Fruit fly (Drosophila melanogaster) whole organism, embryonic: ENCODE results near the gene saturn.

Source experiments
- Asciz ChIP-seq: fragments of 200-800 bp; sonication (Bioruptor generic); optimal IDR thresholded peaks from 2 replicates; lab custom pipeline; 2017; ENCODE audit warnings: missing biosample characterization, mild to moderate bottlenecking, missing genetic modification characterization, missing genetic modification reagents
- Atf-2 ChIP-seq: fragments of 200-800 bp; sonication (Bioruptor generic); optimal IDR thresholded peaks from 2 replicates; lab custom pipeline; 2016; ENCODE audit warnings: missing biosample characterization, missing genetic modification characterization
- Atf3 ChIP-seq: fragments of 200-800 bp; sonication (Bioruptor generic); optimal IDR thresholded peaks from 3 replicates; lab custom pipeline; 2016; ENCODE audit warnings: missing biosample characterization, missing genetic modification characterization
- Awh ChIP-seq: fragments of 200-800 bp; sonication (Bioruptor generic); IDR thresholded peaks from 2 replicates; pipeline ENCODE4, ENCODE4 v1.3.6; 2022; ENCODE audit warnings: missing biosample characterization, missing genetic modification characterization
- BtbVII ChIP-seq: fragments of 200-800 bp; sonication (Bioruptor generic); optimal IDR thresholded peaks from 3 replicates; lab custom pipeline; 2017; ENCODE audit warnings: missing biosample characterization, mild to moderate bottlenecking, missing genetic modification characterization
- CG10147 ChIP-seq: fragments of 200-800 bp; sonication (Bioruptor generic); optimal IDR thresholded peaks from 2 replicates; lab custom pipeline; 2019; ENCODE audit warnings: missing biosample characterization, mild to moderate bottlenecking, missing genetic modification characterization, moderate library complexity
- CG12659 ChIP-seq: fragments of 200-800 bp; sonication (Bioruptor generic); optimal IDR thresholded peaks from 3 replicates; lab custom pipeline; 2017; ENCODE audit warnings: mild to moderate bottlenecking, missing biosample characterization, missing genetic modification reagents, missing genetic modification characterization
- CG14441 ChIP-seq: fragments of 200-800 bp; sonication (Bioruptor generic); IDR thresholded peaks from 2 replicates; pipeline ENCODE4 v1.3.6; 2022; ENCODE audit warnings: missing biosample characterization, missing genetic modification characterization
- CG15011 ChIP-seq: fragments of 200-800 bp; sonication (Bioruptor generic); optimal IDR thresholded peaks from 3 replicates; lab custom pipeline; 2018; ENCODE audit warnings: missing biosample characterization, mild to moderate bottlenecking, missing genetic modification characterization
- CG17186 ChIP-seq: fragments of 200-800 bp; sonication (Bioruptor generic); optimal IDR thresholded peaks from 3 replicates; lab custom pipeline; 2017; ENCODE audit warnings: missing biosample characterization, missing genetic modification reagents, missing genetic modification characterization
- CG17612 ChIP-seq: fragments of 200-800 bp; sonication (Bioruptor generic); IDR thresholded peaks from 2 replicates; pipeline ENCODE4 v1.3.6; 2022; ENCODE audit warnings: missing biosample characterization, missing genetic modification characterization
- CG1832 ChIP-seq: fragments of 200-800 bp; sonication (Bioruptor generic); optimal IDR thresholded peaks from 2 replicates; lab custom pipeline; 2017; ENCODE audit warnings: missing biosample characterization, mild to moderate bottlenecking, missing genetic modification characterization, inconsistent platforms
- CG2116 ChIP-seq: fragments of 200-800 bp; sonication (Bioruptor generic); optimal IDR thresholded peaks from 3 replicates; lab custom pipeline; 2018; ENCODE audit warnings: missing biosample characterization, mild to moderate bottlenecking, missing genetic modification characterization
- CG2875 ChIP-seq: fragments of 200-800 bp; sonication (Bioruptor generic); optimal IDR thresholded peaks from 2 replicates; lab custom pipeline; 2017; ENCODE audit warnings: missing biosample characterization, mild to moderate bottlenecking, missing genetic modification characterization, missing genetic modification reagents
- CG34376 ChIP-seq: fragments of 200-800 bp; sonication (Bioruptor generic); optimal IDR thresholded peaks from 2 replicates; lab custom pipeline; 2018; ENCODE audit warnings: missing biosample characterization, mild to moderate bottlenecking, missing genetic modification characterization
- CG4360 ChIP-seq: fragments of 200-800 bp; sonication (Bioruptor generic); IDR thresholded peaks from 2 replicates; pipeline ENCODE4 v1.3.6; 2022; ENCODE audit warnings: missing biosample characterization, missing genetic modification characterization
- CG4707 ChIP-seq: fragments of 200-800 bp; sonication (Bioruptor generic); optimal IDR thresholded peaks from 2 replicates; lab custom pipeline; 2018; ENCODE audit warnings: missing biosample characterization, mild to moderate bottlenecking, missing genetic modification characterization, moderate library complexity
- CG5953 ChIP-seq: fragments of 200-800 bp; sonication (Bioruptor generic); IDR thresholded peaks from 2 replicates; pipeline ENCODE4 v1.3.6; 2022; ENCODE audit warnings: missing biosample characterization, missing genetic modification characterization
- CG6254 ChIP-seq: fragments of 200-800 bp; sonication (Bioruptor generic); optimal IDR thresholded peaks from 3 replicates; lab custom pipeline; 2017; ENCODE audit warnings: mild to moderate bottlenecking, missing biosample characterization, missing genetic modification reagents, missing genetic modification characterization
- CG8924 ChIP-seq: fragments of 200-800 bp; optimal IDR thresholded peaks from 3 replicates; lab custom pipeline; 2019; ENCODE audit warnings: missing biosample characterization, mild to moderate bottlenecking, missing genetic modification characterization, moderate library complexity
- CG9609 ChIP-seq: fragments of 200-800 bp; sonication (Bioruptor generic); optimal IDR thresholded peaks from 3 replicates; lab custom pipeline; 2016; ENCODE audit warnings: missing biosample characterization, missing genetic modification characterization
- CG9932 ChIP-seq: fragments of 200-800 bp; sonication (Bioruptor generic); IDR thresholded peaks from 2 replicates; pipeline ENCODE4 v1.3.6; 2022; ENCODE audit warnings: missing biosample characterization, missing genetic modification characterization
- CrebB ChIP-seq: fragments of 200-800 bp; sonication (Bioruptor generic); optimal IDR thresholded peaks from 3 replicates; lab custom pipeline; 2018; ENCODE audit warnings: missing biosample characterization, mild to moderate bottlenecking, missing genetic modification characterization
- D19A ChIP-seq: fragments of 200-800 bp; optimal IDR thresholded peaks from 3 replicates; lab custom pipeline; 2019; ENCODE audit warnings: missing biosample characterization, mild to moderate bottlenecking, missing genetic modification characterization, moderate library complexity
- Dek ChIP-seq: fragments of 200-800 bp; sonication (Bioruptor generic); optimal IDR thresholded peaks from 3 replicates; lab custom pipeline; 2019; ENCODE audit warnings: missing biosample characterization, mild to moderate bottlenecking, missing genetic modification characterization, moderate library complexity
- Dp ChIP-seq: fragments of 200-800 bp; sonication (Bioruptor generic); optimal IDR thresholded peaks from 2 replicates; lab custom pipeline; 2018; ENCODE audit warnings: missing biosample characterization, mild to moderate bottlenecking, missing genetic modification characterization, moderate library complexity
- Fer3 ChIP-seq: fragments of 200-800 bp; sonication (Bioruptor generic); optimal IDR thresholded peaks from 2 replicates; lab custom pipeline; 2018; ENCODE audit warnings: missing biosample characterization, mild to moderate bottlenecking, missing genetic modification characterization, moderate library complexity
- Hmr ChIP-seq: fragments of 200-800 bp; sonication (Bioruptor generic); optimal IDR thresholded peaks from 3 replicates; lab custom pipeline; 2017; ENCODE audit warnings: mild to moderate bottlenecking, missing biosample characterization, missing genetic modification reagents, missing genetic modification characterization
- Hr78 ChIP-seq, 2 experiments: fragments of 200-800 bp in 1 of 2; fragments of >200 bp in 1 of 2; sonication (Bioruptor generic) in 1 of 2; optimal IDR thresholded peaks; 2 replicates each; lab custom pipeline; 2017 to 2019; ENCODE audit warnings: missing biosample characterization in 2 of 2, missing genetic modification characterization in 2 of 2, mild to moderate bottlenecking in 1 of 2, moderate library complexity in 1 of 2
- Meics ChIP-seq: fragments of 200-800 bp; sonication (Bioruptor generic); optimal IDR thresholded peaks from 2 replicates; lab custom pipeline; 2017; ENCODE audit warnings: missing biosample characterization, mild to moderate bottlenecking, missing genetic modification characterization
- NC2β ChIP-seq: fragments of 200-800 bp; sonication (Bioruptor generic); optimal IDR thresholded peaks from 2 replicates; lab custom pipeline; 2016; ENCODE audit warnings: missing biosample characterization, missing genetic modification characterization
- Oli ChIP-seq: fragments of 200-800 bp; sonication (Bioruptor generic); optimal IDR thresholded peaks from 2 replicates; lab custom pipeline; 2018; ENCODE audit warnings: missing biosample characterization, mild to moderate bottlenecking, missing genetic modification characterization, moderate library complexity
- Optix ChIP-seq: fragments of 200-800 bp; sonication (Bioruptor generic); IDR thresholded peaks from 3 replicates; pipeline ENCODE4 v1.3.6; 2022; ENCODE audit warnings: missing biosample characterization, missing genetic modification characterization
- Sin3A ChIP-seq: fragments of >200 bp; optimal IDR thresholded peaks from 2 replicates; lab custom pipeline; 2018
- Sox100B ChIP-seq: fragments of 200-800 bp; sonication (Bioruptor generic); optimal IDR thresholded peaks from 3 replicates; lab custom pipeline; 2018; ENCODE audit warnings: missing biosample characterization, mild to moderate bottlenecking, missing genetic modification characterization
- YL-1 ChIP-seq: fragments of 200-800 bp; sonication (Bioruptor generic); optimal IDR thresholded peaks from 3 replicates; lab custom pipeline; 2017; ENCODE audit warnings: missing biosample characterization, mild to moderate bottlenecking, missing genetic modification characterization
- bbx ChIP-seq: fragments of 200-800 bp; sonication (Bioruptor generic); IDR thresholded peaks from 2 replicates; pipeline ENCODE4 v1.3.6; 2022; ENCODE audit warnings: missing biosample characterization, missing genetic modification characterization; ENCODE audit not compliant: partially characterized antibody
- cad ChIP-seq: fragments of >200 bp; optimal IDR thresholded peaks from 2 replicates; lab custom pipeline; 2017; ENCODE audit warnings: missing biosample characterization, missing genetic modification characterization
- caup ChIP-seq: fragments of 200-800 bp; sonication (Bioruptor generic); optimal IDR thresholded peaks from 3 replicates; lab custom pipeline; 2017; ENCODE audit warnings: missing biosample characterization, mild to moderate bottlenecking, missing genetic modification characterization, moderate library complexity; ENCODE audit not compliant: severe bottlenecking
- da ChIP-seq: fragments of 200-800 bp; sonication (Bioruptor generic); optimal IDR thresholded peaks from 2 replicates; lab custom pipeline; 2016; ENCODE audit warnings: missing biosample characterization, missing genetic modification characterization
- dmrt99B ChIP-seq: fragments of 200-800 bp; sonication (Bioruptor generic); optimal IDR thresholded peaks from 2 replicates; lab custom pipeline; 2018; ENCODE audit warnings: missing biosample characterization, mild to moderate bottlenecking, missing genetic modification characterization, moderate library complexity
- gem ChIP-seq: fragments of 200-800 bp; sonication (Bioruptor generic); optimal IDR thresholded peaks from 2 replicates; lab custom pipeline; 2019; ENCODE audit warnings: missing biosample characterization, mild to moderate bottlenecking, missing genetic modification characterization, moderate library complexity
- hth ChIP-seq: fragments of >200 bp; optimal IDR thresholded peaks from 2 replicates; lab custom pipeline; 2017; ENCODE audit warnings: inconsistent platforms
- nau ChIP-seq: fragments of 200-800 bp; sonication (Bioruptor generic); optimal IDR thresholded peaks from 3 replicates; lab custom pipeline; 2017; ENCODE audit warnings: missing biosample characterization, mild to moderate bottlenecking, missing genetic modification characterization, missing genetic modification reagents
- sim ChIP-seq: fragments of 200-800 bp; sonication (Bioruptor generic); IDR thresholded peaks from 2 replicates; pipeline ENCODE4 v1.3.6; 2022; ENCODE audit warnings: missing biosample characterization, missing genetic modification characterization
- sima ChIP-seq: fragments of 200-800 bp; sonication (Bioruptor generic); optimal IDR thresholded peaks from 2 replicates; lab custom pipeline; 2016; ENCODE audit warnings: missing biosample characterization, missing genetic modification characterization
- sob ChIP-seq: fragments of 200-800 bp; sonication (Bioruptor generic); IDR thresholded peaks from 2 replicates; pipeline ENCODE4 v1.3.6; 2022; ENCODE audit warnings: missing biosample characterization, missing genetic modification characterization
- sqz ChIP-seq: fragments of 200-800 bp; sonication (Bioruptor generic); optimal IDR thresholded peaks from 3 replicates; lab custom pipeline; 2018; ENCODE audit warnings: missing biosample characterization, mild to moderate bottlenecking, missing genetic modification characterization
- tna ChIP-seq: fragments of 200-800 bp; sonication (Bioruptor generic); IDR thresholded peaks from 2 replicates; pipeline ENCODE4 v1.3.6; 2022; ENCODE audit warnings: missing biosample characterization, missing genetic modification characterization; ENCODE audit not compliant: partially characterized antibody
- ttk ChIP-seq: fragments of 200-800 bp; sonication (Bioruptor generic); IDR thresholded peaks from 2 replicates; pipeline ENCODE4 v2.1.2; 2022; ENCODE audit warnings: missing biosample characterization, missing genetic modification characterization
- zfh1 ChIP-seq: fragments of 200-800 bp; sonication (Bioruptor generic); IDR thresholded peaks from 3 replicates; pipeline ENCODE4 v1.3.6; 2022; ENCODE audit warnings: missing biosample characterization, missing genetic modification characterization

Gene saturn

DNA sequence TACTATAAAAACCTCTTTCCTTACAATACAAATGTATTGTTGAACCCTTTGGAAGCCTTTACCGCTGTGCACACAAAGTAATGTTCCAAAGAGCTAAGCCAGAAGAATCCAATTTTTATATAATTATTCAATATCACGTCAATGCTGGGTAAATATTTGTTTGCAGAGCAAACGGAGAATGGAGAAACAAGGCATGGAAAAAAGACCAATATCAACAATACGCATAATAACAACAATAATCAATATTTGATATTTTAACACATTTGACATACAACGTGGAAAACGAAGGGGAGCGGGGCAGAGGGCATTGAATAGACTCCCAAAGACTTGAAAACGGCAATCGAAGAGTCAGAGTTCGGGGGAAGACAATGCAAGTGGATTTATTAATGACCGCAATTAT, 28.9 kb upstream of the saturn start:
- TF ChIP-seq caup: peak; percentile 87
- peak; percentile 86 for TF ChIP-seq BtbVII
- TF ChIP-seq Sin3A (lab: Kevin White, UChicago): no peak
- TF ChIP-seq tna: no peak
- TF ChIP-seq CG5953 (GFP tag; lab: Robert Waterston, UW): no peak
- peak; percentile 87 for TF ChIP-seq Asciz (GFP tag; lab: Kevin White, UChicago)
- TF ChIP-seq CG9932: no peak
- peak; percentile 74 for TF ChIP-seq CG8924
- peak; percentile 69 for TF ChIP-seq CG10147 (GFP tag; lab: Kevin White, UChicago)
- TF ChIP-seq CG14441 (GFP tag; lab: Robert Waterston, UW): 0 out of 2 replicates have a peak, but pooled peaks have one; percentile 12
- TF ChIP-seq NC2β (GFP tag; lab: Kevin White, UChicago): no peak
- peak; percentile 16 for TF ChIP-seq da
- TF ChIP-seq Sox100B: peak; percentile 76
- no peak for TF ChIP-seq bbx (GFP tag; lab: Robert Waterston, UW)
- TF ChIP-seq Optix (GFP tag; lab: Robert Waterston, UW): no peak
- TF ChIP-seq CG17612 (GFP tag; lab: Robert Waterston, UW): no peak
- peak; percentile 55 for TF ChIP-seq CG34376 (GFP tag; lab: Kevin White, UChicago)
- peak; percentile 72 for TF ChIP-seq CG2875 (GFP tag; lab: Kevin White, UChicago)
- peak; percentile 45; the same call in 1 of the 2 replicates for TF ChIP-seq sim (GFP tag; lab: Robert Waterston, UW)
- no peak for TF ChIP-seq Dp (GFP tag; lab: Kevin White, UChicago)
- TF ChIP-seq Oli (tag; lab: Kevin White, UChicago): peak; percentile 29
- peak; percentile 36 for TF ChIP-seq CG4360 (GFP tag; lab: Robert Waterston, UW)
- peak; percentile 50 for TF ChIP-seq CG6254 (GFP tag; lab: Kevin White, UChicago)
- peak; percentile 71 for TF ChIP-seq gem (tag; lab: Kevin White, UChicago)
- TF ChIP-seq sqz: peak; percentile 26
- TF ChIP-seq sima (GFP tag; lab: Kevin White, UChicago): no peak
- peak; percentile 50 for TF ChIP-seq Dek (tag; lab: Kevin White, UChicago)
- peak; percentile 72 for TF ChIP-seq Hmr
- no peak for TF ChIP-seq cad (GFP tag; lab: Kevin White, UChicago)
- TF ChIP-seq Hr78 (GFP tag; optimal IDR thresholded peaks at IDR 0.05; lab: Kevin White, UChicago): no peak
- TF ChIP-seq Awh (GFP tag; lab: Robert Waterston, UW): peak; percentile 54; the same call in 1 of the 2 replicates
- TF ChIP-seq CG2116 (GFP tag; lab: Kevin White, UChicago): peak; percentile 37
- TF ChIP-seq hth (lab: Kevin White, UChicago): no peak
- TF ChIP-seq YL-1 (GFP tag; lab: Kevin White, UChicago): peak; percentile 59
- TF ChIP-seq CG4707 (GFP tag; lab: Kevin White, UChicago): peak; percentile 80
- no peak for TF ChIP-seq CG17186 (GFP tag; lab: Kevin White, UChicago)
- TF ChIP-seq CG1832 (GFP tag; lab: Kevin White, UChicago): no peak
- peak; percentile 59; the same call in 1 of the 2 replicates for TF ChIP-seq sob (GFP tag; lab: Robert Waterston, UW)
- peak; percentile 12 for TF ChIP-seq Atf3 (GFP tag; lab: Kevin White, UChicago)
- TF ChIP-seq nau (GFP tag; lab: Kevin White, UChicago): peak; percentile 76
- peak; percentile 58 for TF ChIP-seq Fer3
- TF ChIP-seq dmrt99B: peak; percentile 69
- TF ChIP-seq Meics: peak; percentile 63
- peak; percentile 87 for TF ChIP-seq CrebB (tag; lab: Kevin White, UChicago)
- TF ChIP-seq D19A (tag; lab: Kevin White, UChicago): peak; percentile 43
- TF ChIP-seq CG9609 (GFP tag; lab: Kevin White, UChicago): peak; percentile 45
- TF ChIP-seq CG15011 (GFP tag; lab: Kevin White, UChicago): peak; percentile 71
- TF ChIP-seq Atf-2 (GFP tag; lab: Kevin White, UChicago): peak; percentile 23
- no peak for TF ChIP-seq zfh1
- TF ChIP-seq CG12659 (GFP tag; lab: Kevin White, UChicago): peak; percentile 91
- no peak for TF ChIP-seq ttk
